Fruit fly (Drosophila melanogaster) whole organism: Measurements from ENCODE around the gene CG12947.

Experiments
- CG8478 ChIP-seq: fragments of >200 bp; optimal IDR thresholded peaks from 2 replicates; lab custom pipeline; 2018; ENCODE audit warnings: inconsistent platforms
- Dll ChIP-seq: fragments of >200 bp; optimal IDR thresholded peaks from 2 replicates; lab custom pipeline; 2017
- EcR ChIP-seq, 2 experiments: fragments of >200 bp; optimal IDR thresholded peaks; 2 replicates each; lab custom pipeline; 2017; ENCODE audit warnings: missing biosample characterization in 2 of 2, missing genetic modification characterization in 2 of 2, missing genetic modification reagents in 2 of 2
- pan ChIP-seq: fragments of >200 bp; optimal IDR thresholded peaks from 2 replicates; lab custom pipeline; 2017
- psq ChIP-seq: fragments of >200 bp; optimal IDR thresholded peaks from 2 replicates; lab custom pipeline; 2017
- usp ChIP-seq: fragments of >200 bp; optimal IDR thresholded peaks from 2 replicates; lab custom pipeline; 2017; ENCODE audit warnings: missing biosample characterization, missing genetic modification characterization, mixed read lengths

CG12947 gene

DNA sequence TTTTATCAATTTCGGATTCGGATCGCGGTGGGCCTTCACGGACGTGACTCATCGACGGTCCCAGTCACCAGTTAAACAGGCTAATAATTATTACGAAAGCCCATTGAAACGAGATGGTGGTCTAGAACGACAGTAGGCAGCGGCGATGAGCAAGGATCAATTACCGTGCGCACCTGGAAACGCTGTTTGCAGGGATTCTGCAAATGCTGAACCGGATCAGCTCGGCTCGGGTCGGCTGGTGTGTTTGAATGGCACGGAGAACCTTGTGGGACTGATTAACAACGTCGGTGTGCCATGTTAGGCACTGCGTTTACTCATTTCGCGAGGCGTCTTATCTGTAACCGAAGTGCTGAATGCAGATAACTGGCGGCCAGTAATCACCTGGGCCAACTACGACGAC is 5.7 kb upstream of the CG12947 start, which contains the start of gene Whamy:
Gene Whamy (minus strand): TSS at position 273 of the 400 bp plus-strand sequence.
- TF ChIP-seq pan (lab: Kevin White, UChicago) (no peak), usp (GFP tag; lab: Kevin White, UChicago) (no peak), psq (lab: Kevin White, UChicago) (no peak), CG8478 (lab: Kevin White, UChicago) (no peak), Dll (no peak), EcR (GFP tag; optimal IDR thresholded peaks at IDR 0.05; lab: Kevin White, UChicago) (no peak)

DNA sequence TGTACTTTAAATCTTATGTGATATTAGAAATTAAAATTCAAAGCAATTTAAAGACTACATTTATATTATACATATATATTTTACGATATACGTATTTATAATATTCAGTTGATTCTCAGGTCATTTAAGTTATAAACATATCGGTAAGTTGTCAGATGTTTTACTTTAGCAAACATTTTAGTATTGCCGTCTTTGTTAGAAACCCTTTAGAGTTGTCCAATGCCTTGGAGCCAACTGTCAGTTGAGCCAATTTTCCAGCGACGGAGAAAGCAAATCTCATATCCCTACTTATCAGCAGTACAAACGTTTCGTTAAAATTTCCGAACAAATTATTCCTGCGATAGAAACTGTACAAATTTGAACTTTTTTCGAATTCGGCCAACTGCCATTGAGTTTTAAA is 5.0 kb upstream of the CG12947 start, which contains the start of gene topi:
Gene topi (plus strand): TSS at position 301 of the 400 bp plus-strand sequence.
- TF ChIP-seq CG8478 (lab: Kevin White, UChicago) = no peak
- TF ChIP-seq Dll = no peak
- TF ChIP-seq psq (lab: Kevin White, UChicago) = no peak
- no peak for TF ChIP-seq pan (lab: Kevin White, UChicago)
- TF ChIP-seq EcR (GFP tag; optimal IDR thresholded peaks at IDR 0.05; lab: Kevin White, UChicago) = no peak
- TF ChIP-seq usp (GFP tag; lab: Kevin White, UChicago) = no peak

DNA sequence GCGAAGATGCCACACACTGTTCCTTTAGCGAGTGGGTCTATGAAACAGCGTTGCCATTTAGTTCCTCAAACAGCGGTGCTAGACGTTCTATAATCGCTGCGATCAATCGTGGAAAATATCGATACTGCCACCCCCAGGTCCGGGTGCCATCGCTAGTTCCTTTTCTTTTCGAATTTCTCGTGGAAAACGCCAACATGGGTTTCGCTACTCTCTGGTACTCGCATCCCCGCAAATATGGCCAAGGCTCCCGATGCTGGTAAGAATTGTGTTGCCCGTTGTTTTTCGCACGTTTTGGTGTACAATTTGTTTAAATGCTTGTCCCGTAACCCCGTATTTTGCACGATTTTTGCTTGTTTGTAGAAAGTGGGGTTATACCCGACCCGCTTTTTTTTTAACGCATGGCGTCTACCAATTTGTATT is 1.9 kb upstream of the CG12947 start, which contains the start of gene RpS29:
Gene RpS29 (plus strand): TSS at position 102 of the 420 bp plus-strand sequence.
- TF ChIP-seq usp (GFP tag; lab: Kevin White, UChicago) = no peak
- TF ChIP-seq EcR (GFP tag; optimal IDR thresholded peaks at IDR 0.05; lab: Kevin White, UChicago) = no peak
- TF ChIP-seq pan (lab: Kevin White, UChicago) = no peak
- TF ChIP-seq psq (lab: Kevin White, UChicago) = no peak
- TF ChIP-seq Dll = no peak
- TF ChIP-seq CG8478 (lab: Kevin White, UChicago) = no peak

DNA sequence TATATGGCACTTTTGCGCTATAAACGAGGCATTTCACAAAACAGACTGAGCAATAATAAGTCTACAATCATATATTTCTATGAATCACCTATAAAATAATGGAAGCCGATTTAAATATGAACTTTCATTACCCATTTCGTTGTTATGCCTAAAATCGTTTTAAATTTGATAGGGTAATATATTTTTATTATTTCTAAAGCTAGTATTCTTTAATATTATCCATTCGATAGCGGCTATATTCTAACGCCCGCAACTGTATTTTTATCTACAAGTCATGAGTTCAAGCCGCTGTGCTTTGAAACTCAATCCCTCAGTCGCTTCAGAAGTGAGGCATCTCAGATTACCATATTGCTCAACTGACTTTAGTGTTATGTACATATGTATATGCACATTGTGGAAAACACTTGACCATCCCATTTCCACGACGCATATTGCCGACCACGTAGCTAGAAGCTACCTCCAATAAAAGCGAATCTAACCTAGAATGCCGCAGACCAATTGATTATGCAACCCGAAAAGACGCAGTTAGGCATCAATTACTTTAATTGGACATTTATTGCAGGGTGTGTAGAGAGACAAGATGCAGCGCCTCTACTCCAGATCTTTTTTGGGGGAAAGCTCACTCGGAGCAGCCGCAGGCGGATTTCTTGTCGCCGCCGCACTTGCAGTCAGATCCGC is 3.5 kb downstream of the CG12947 start:
- no peak for TF ChIP-seq Dll
- TF ChIP-seq pan (lab: Kevin White, UChicago) = no peak
- TF ChIP-seq EcR (GFP tag; optimal IDR thresholded peaks at IDR 0.05; lab: Kevin White, UChicago) = no peak
- no peak for TF ChIP-seq usp (GFP tag; lab: Kevin White, UChicago)
- no peak for TF ChIP-seq psq (lab: Kevin White, UChicago)
- no peak for TF ChIP-seq CG8478 (lab: Kevin White, UChicago)

DNA sequence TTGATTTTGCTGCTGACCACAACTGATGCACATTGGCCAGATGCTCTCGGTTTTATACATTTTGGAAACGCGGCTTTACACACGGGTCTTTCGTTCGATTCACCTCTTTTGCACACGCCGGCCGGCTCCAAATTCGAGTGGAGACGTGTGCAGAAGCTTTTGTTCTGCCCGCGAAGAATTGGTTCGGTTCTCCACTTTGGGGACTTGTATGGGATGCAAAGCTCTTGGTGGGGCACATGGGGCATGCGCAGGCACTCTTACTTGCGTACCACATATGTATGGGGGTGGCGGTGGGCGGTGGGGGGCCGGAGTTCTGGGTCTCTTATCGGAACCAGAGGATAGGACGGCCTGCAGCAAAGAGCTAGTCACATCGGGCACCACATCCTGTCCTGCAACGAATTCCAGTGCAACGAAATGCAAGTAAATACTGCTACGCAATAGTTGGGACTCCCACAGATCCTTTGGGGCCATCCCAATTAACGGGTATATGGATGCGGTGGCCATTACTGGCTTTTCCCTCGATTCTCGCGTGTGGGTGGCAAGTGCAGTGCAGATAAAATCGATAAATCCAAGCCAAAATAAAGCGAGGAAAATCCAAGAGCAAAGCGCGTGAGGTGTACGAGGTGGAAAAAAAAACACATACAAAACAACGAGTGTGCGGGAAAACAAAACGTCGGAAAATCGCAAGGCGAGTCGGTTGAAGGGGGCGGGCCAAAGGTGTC is 4.6 kb downstream of the CG12947 start, which contains the start of the genes MtnA and CG8500:
Gene MtnA (minus strand): TSS at position 30 of the 722 bp plus-strand sequence.
Gene CG8500 (plus strand): TSS at position 313 of the 722 bp plus-strand sequence.
- TF ChIP-seq EcR (GFP tag; optimal IDR thresholded peaks at IDR 0.05; lab: Kevin White, UChicago) = no peak
- no peak for TF ChIP-seq pan (lab: Kevin White, UChicago)
- TF ChIP-seq usp (GFP tag; lab: Kevin White, UChicago) = no peak
- peak; percentile 11 for TF ChIP-seq CG8478 (lab: Kevin White, UChicago)
- no peak for TF ChIP-seq psq (lab: Kevin White, UChicago)
- TF ChIP-seq Dll = no peak

DNA sequence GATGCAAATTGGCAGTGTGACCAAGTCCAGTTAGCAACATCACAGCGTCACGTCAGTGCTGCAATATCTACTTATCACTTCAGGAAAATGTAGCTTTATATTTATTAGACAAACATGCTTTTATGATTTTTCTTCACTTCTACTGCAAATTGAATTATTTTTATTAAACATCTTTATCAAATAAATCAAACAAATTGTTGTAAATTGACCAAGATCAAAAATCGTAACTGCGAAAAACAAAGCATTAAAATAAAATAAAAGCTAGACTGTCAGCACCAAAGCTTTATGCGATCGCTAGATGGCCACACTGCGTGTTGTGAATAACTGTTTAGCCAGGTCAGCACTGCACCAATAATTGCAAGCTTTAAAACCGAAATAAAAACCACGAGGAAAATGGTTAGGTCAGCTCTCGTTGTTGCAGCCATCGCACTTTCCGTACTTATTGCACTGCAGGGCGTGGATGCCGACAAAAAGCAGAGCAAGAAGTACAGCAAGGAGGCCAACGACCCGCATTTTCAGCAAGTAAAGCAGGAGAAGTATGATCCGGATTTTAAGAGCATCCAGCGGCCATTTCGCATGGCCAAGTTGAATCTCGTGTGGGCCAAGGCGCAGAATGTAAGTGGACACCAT is 11.4 kb downstream of the CG12947 start, which contains the start of the genes CG12945 and CG8507:
Gene CG12945 (minus strand): TSS at position 45 of the 630 bp plus-strand sequence.
Gene CG8507 (plus strand): TSS at position 307 of the 630 bp plus-strand sequence.
- TF ChIP-seq psq (lab: Kevin White, UChicago) (no peak), usp (GFP tag; lab: Kevin White, UChicago) (no peak), CG8478 (lab: Kevin White, UChicago) (no peak), pan (lab: Kevin White, UChicago) (no peak), Dll (no peak), EcR (GFP tag; optimal IDR thresholded peaks at IDR 0.05; lab: Kevin White, UChicago) (no peak)

DNA sequence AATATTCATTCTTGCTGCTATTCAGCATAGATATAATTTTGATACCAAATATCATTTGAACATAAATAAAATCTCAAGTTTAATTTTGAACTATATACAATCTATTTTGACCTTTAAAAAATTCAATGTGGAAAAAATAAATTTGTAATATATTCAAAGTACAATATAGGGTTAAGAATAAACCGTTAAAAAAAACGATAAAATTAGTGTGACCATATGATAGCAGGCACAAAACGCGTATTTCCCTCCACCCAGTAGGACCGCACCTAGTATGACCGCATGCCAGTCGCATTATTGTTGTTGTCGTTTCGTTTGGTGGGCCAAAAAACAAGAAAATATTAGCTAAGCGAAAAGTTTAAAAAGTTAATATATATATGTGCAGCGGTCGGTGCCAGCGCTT is 13.2 kb downstream of the CG12947 start, which contains the start of gene CG8516:
Gene CG8516 (plus strand): TSS at position 278 of the 400 bp plus-strand sequence.
- TF ChIP-seq pan (lab: Kevin White, UChicago) = no peak
- no peak for TF ChIP-seq usp (GFP tag; lab: Kevin White, UChicago)
- no peak for TF ChIP-seq Dll
- no peak for TF ChIP-seq EcR (GFP tag; optimal IDR thresholded peaks at IDR 0.05; lab: Kevin White, UChicago)
- TF ChIP-seq CG8478 (lab: Kevin White, UChicago) = no peak
- no peak for TF ChIP-seq psq (lab: Kevin White, UChicago)

DNA sequence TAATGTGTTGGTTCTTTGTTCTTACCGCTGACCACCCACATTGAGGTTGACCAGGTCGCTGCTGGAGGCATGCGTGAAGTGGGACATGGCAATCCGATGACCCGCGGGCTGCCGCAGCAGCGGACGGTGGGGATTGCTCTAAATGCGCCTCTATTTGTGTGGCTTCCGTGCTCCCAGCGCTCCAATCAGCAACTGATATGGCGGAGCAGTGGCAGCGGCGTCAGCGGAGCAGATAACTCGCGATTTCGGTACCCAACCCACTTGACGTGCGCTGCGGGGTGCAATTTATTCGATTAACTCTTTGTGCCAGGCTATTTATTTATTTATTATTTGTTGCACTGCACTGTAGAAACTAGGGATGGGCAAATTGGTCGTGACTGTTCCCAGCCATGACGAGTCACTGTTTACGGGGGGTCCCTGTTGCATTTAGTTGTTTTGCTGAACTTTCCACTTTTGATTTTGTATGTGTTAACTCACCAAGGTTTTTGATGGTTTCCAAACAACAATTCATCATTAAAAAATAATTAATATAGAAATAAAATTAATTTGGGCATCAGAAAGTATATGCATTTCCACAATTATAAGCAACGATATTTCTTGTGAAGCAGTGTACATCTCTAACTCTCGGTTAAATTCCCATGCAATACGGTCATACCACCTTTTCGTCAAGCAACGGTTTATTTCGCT is 20.9 kb downstream of the CG12947 start, which contains the start of the genes CG9467 and CG8526:
Gene CG9467 (minus strand): TSS at position 383 of the 687 bp plus-strand sequence.
Gene CG8526 (plus strand): TSS at position 637 of the 687 bp plus-strand sequence.
- TF ChIP-seq EcR (GFP tag; optimal IDR thresholded peaks at IDR 0.05; lab: Kevin White, UChicago) (no peak), CG8478 (lab: Kevin White, UChicago) (no peak), Dll (no peak), psq (lab: Kevin White, UChicago) (no peak), pan (lab: Kevin White, UChicago) (no peak), usp (GFP tag; lab: Kevin White, UChicago) (no peak)

DNA sequence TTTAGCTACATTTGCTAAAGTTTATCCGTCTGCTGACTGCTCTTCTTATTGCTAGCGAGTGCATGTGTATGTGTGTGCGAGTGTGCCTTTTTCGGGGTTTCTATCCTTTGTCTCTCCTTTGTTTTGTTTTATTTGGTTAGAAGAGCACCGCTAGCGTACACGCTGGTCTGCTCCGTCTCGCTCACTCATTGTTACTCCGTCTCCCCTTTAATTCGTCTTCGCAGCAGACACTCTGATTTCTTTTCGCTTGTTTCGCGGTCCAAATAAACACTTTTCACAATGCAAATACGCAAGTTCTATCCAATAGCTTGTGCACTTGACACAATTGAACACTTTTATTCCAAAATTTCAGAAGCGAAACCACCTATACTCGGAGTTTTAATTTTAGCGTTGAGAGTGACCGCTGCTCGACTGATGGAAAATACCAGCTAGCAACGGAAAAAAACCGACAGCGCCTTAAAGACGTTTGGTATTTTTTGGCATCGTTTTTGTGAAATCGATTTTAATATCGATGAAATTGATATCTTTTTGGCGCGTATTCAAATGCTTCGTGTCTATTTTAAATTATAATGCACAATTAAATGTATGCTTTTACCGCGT is 29.2 kb downstream of the CG12947 start, which contains the start of gene FBXO11:
Gene FBXO11 (minus strand): TSS at position 423 of the 600 bp plus-strand sequence.
- TF ChIP-seq Dll (no peak), psq (lab: Kevin White, UChicago) (peak; percentile 65), CG8478 (lab: Kevin White, UChicago) (peak; percentile 85)

DNA sequence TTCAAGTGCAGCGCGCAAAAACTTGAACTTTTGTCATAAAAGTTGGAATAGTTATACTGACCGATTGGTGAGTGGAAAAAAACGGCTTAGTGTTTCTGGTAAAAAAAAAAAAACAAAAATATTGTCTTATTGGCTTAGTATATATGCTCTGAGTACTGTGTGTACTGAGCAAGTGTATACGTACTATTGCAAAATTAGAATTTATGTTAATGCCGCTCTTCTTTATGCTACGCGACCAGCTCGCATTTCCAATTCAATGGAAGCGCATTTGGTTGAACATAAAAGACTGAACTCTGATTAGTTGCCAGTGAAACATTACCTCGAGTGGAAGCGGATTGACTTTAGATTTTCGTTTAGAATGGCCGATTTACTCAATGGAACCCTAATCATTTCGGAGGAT is 32.6 kb downstream of the CG12947 start, which contains the start of gene CG8534:
Gene CG8534 (plus strand): TSS at position 301 of the 400 bp plus-strand sequence.
- TF ChIP-seq pan (lab: Kevin White, UChicago) (no peak), psq (lab: Kevin White, UChicago) (no peak), CG8478 (lab: Kevin White, UChicago) (no peak), EcR (GFP tag; optimal IDR thresholded peaks at IDR 0.05; lab: Kevin White, UChicago) (no peak), usp (GFP tag; lab: Kevin White, UChicago) (no peak), Dll (no peak)
